Worm (Caenorhabditis elegans): Measurements from ENCODE around the gene znf-593.

ce11 chrIII:11869231-11869912 lies 49.1 kb downstream of the znf-593 start, which contains the start of gene taf-12:
- TF ChIP-seq R02D3.7 (tag; optimal IDR thresholded peaks at IDR 0.05) (no peak), ZK337.2 (GFP tag; IDR thresholded peaks at IDR 0.05) (no peak), spr-3 (GFP tag; optimal IDR thresholded peaks at IDR 0.05) (no peak), php-3 (GFP tag; IDR thresholded peaks at IDR 0.05) (no peak), nhr-76 (tag; optimal IDR thresholded peaks at IDR 0.05) (no peak), lin-1 (GFP tag; IDR thresholded peaks at IDR 0.05) (no peak)
